Fruit fly (Drosophila melanogaster): ENCODE results near the gene CG1703.
A peak's percentile ranks its signal among the peaks of the same experiment; 100 is the strongest.
"Not testable (repeated sequence)": the region's sequence is repeated elsewhere in the genome, so short reads cannot be mapped to it uniquely, and the experiment has no call there.

CG1703 gene

dm6 chrX:11611645-11612079 lies at the start of gene CG1703, which contains the start of gene CG2247:
Gene CG1703, plus strand, starts transcription at chrX:11611927.
Gene CG2247, minus strand, starts transcription at chrX:11611652.
- peak; percentile 38 for TF ChIP-seq CG17801 (GFP tag; optimal IDR thresholded peaks at IDR 0.05; ENCODE audit: partially characterized antibody)

- TF ChIP-seq CG17801 (GFP tag; optimal IDR thresholded peaks at IDR 0.05; ENCODE audit: partially characterized antibody): peak; percentile 77
These were observed 41.6 kb upstream of the CG1703 start, which contains the start of the genes Polr2A and CG11699 for dm6 chrX:11569956-11570695. Gene Polr2A, minus strand, starts transcription at chrX:11570326. Gene CG11699, plus strand, starts transcription at chrX:11570621.

dm6 chrX:11572270-11572914 lies 39.3 kb upstream of the CG1703 start, which contains the start of the genes Kmn1 and Reepl1:
Gene Kmn1, minus strand, starts transcription at chrX:11572442.
Gene Reepl1, plus strand, starts transcription at chrX:11572707.
- TF ChIP-seq CG17801 (GFP tag; optimal IDR thresholded peaks at IDR 0.05; ENCODE audit: partially characterized antibody): no peak

- no peak for TF ChIP-seq CG17801 (GFP tag; optimal IDR thresholded peaks at IDR 0.05; ENCODE audit: partially characterized antibody)
These were observed 38.2 kb upstream of the CG1703 start, which contains the start of gene CG11696 for dm6 chrX:11573529-11573928. Gene CG11696, plus strand, starts transcription at chrX:11573731.

dm6 chrX:11576540-11576939 lies 35.2 kb upstream of the CG1703 start, which contains the start of gene CG11695:
Gene CG11695, plus strand, starts transcription at chrX:11576883.
- TF ChIP-seq CG17801 (GFP tag; optimal IDR thresholded peaks at IDR 0.05; ENCODE audit: partially characterized antibody): peak; percentile 83

- TF ChIP-seq CG17801 (GFP tag; optimal IDR thresholded peaks at IDR 0.05; ENCODE audit: partially characterized antibody): no peak
These were observed 32.9 kb upstream of the CG1703 start for dm6 chrX:11578841-11579240.

- TF ChIP-seq CG17801 (GFP tag; optimal IDR thresholded peaks at IDR 0.05; ENCODE audit: partially characterized antibody): no peak
These were observed 31.4 kb upstream of the CG1703 start, which contains the start of gene nod for dm6 chrX:11580200-11580840. Gene nod, plus strand, starts transcription at chrX:11580772.

dm6 chrX:11584075-11584474 lies 27.7 kb upstream of the CG1703 start, which contains the start of gene pkm:
Gene pkm, minus strand, starts transcription at chrX:11584175.
- no peak for TF ChIP-seq CG17801 (GFP tag; optimal IDR thresholded peaks at IDR 0.05; ENCODE audit: partially characterized antibody)

dm6 chrX:11599589-11599988 lies 12.1 kb upstream of the CG1703 start, which contains the start of gene rho-4:
Gene rho-4, plus strand, starts transcription at chrX:11599838.
- not testable (repeated sequence) for TF ChIP-seq CG17801 (GFP tag; optimal IDR thresholded peaks at IDR 0.05; ENCODE audit: partially characterized antibody)

- TF ChIP-seq CG17801 (GFP tag; optimal IDR thresholded peaks at IDR 0.05; ENCODE audit: partially characterized antibody): peak; percentile 48
These were observed 10.8 kb upstream of the CG1703 start for dm6 chrX:11600795-11601358.

dm6 chrX:11601408-11601807 lies 10.3 kb upstream of the CG1703 start:
- no peak for TF ChIP-seq CG17801 (GFP tag; optimal IDR thresholded peaks at IDR 0.05; ENCODE audit: partially characterized antibody)

dm6 chrX:11604094-11604493 lies 7.6 kb upstream of the CG1703 start, which contains the start of gene CG2533:
Gene CG2533, minus strand, starts transcription at chrX:11604194.
- TF ChIP-seq CG17801 (GFP tag; optimal IDR thresholded peaks at IDR 0.05; ENCODE audit: partially characterized antibody): no peak

- TF ChIP-seq CG17801 (GFP tag; optimal IDR thresholded peaks at IDR 0.05; ENCODE audit: partially characterized antibody): no peak
These were observed 577 bp upstream of the CG1703 start for dm6 chrX:11611056-11611644.
